Worm (Caenorhabditis elegans) whole organism, dauer: ENCODE measurements around the gene F53F1.4.
"Not testable (repeated sequence)": the region's sequence is repeated elsewhere in the genome, so short reads cannot be mapped to it uniquely, and the experiment has no call there.

Experiments
- unc-62 ChIP-seq: sonication (generic microtip); optimal IDR thresholded peaks from 2 replicates; lab custom pipeline; 2017; ENCODE audit warnings: missing biosample characterization, missing genetic modification reagents, missing genetic modification characterization

The F53F1.4 gene

DNA sequence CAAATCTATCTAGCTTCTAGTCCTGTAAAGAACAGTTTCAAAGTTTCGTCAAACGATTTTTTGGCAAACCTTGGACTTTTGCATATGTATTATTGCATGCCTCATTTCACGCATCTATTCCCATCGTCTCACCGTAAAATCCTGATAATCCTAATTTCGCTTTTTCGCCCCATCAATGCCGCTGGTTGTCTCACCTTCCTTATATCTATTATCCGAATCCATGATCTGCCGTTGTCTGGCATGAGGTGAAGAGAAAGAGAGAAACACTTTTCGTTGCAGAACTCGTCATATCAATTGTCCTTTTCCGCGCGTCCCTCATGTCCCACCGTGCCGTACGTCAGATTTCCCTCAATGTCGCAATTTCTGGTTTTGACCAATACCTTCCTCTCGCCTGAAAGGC, 3.7 kb downstream of the F53F1.4 start, which contains the start of gene cut-2:
Gene cut-2 (plus strand): TSS at position 365 of the 400 bp plus-strand sequence.
- no peak for TF ChIP-seq unc-62

DNA sequence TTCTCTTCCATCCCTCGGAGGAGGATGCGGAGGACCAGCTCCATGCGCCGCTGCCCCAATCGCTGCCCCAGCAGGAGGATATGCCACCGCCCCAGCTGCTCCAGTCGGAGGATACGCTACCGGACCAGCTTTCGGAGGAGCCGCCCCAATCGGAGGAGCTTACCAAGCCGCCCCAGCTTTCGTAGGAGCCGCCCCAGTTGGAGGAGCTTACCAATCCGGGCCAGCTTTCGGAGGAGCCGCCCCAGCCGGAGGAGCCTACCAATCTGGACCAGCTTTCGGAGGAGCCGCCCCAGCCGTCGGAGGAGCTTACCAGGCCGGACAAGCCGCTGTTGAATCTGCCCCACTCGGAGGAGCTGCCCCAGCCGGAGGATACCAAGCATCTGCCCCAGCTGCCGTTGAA, 4.6 kb downstream of the F53F1.4 start:
- no peak for TF ChIP-seq unc-62

DNA sequence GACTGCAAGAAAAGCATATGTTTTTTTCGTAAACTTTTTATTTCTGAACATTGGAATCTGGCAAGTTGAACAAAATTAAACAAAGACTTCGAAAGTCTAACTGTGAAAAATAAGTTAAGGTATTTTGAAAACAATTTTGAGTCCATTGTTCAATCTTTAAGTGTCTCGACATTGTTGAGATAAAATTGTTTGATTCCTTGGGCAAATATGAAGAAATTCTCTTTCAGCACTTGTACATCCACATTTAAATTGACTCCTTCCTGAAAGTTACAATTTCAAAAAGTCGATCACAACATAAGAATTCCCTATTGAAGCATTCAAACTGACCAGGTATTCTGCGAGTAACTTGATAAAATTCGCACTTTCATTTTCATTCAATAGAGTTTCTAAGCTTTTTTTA, 5.2 kb downstream of the F53F1.4 start:
- no peak for TF ChIP-seq unc-62

DNA sequence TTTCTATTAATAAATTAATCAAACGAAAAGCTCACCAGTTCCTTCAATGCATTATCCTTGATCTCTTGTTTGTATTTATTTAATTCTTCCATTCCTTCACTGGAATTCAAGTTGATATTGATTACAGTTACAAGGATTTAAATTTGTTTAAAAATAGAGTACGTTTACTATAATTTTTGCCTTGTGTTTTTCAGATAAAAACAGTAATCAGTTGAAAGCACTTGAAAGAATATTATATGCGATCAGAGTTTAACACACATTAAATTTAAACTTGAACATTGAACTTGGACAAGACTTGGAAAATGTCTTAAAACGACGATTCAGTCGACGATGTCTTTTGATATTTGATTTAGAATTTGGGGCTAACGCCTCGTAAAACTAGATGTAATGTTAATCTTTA, 6.6 kb downstream of the F53F1.4 start, which contains the start of gene F53F1.6:
Gene F53F1.6 (minus strand): TSS at position 101 of the 400 bp plus-strand sequence.
- TF ChIP-seq unc-62, result no peak

DNA sequence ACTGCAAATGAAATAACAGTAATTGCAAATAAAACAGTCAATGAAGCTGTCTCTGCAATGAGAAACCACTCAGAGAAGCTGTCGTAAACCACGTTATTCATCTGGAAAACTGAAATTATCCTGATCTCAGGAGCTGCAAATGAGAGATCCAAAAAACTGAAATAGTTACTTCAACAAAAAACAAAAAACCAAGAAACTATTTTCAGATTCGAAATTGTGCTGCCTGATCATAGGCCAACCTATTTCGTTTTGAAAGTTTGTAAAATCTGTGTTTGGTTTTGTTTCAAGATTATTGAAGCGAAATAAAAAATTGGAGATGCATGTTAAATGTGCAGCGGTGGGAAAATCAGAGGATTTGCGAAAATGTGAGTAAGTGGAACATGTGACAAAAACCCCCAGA, 9.8 kb downstream of the F53F1.4 start, which contains the start of gene srv-8:
Gene srv-8 (minus strand): TSS at position 101 of the 400 bp plus-strand sequence.
- no peak for TF ChIP-seq unc-62

DNA sequence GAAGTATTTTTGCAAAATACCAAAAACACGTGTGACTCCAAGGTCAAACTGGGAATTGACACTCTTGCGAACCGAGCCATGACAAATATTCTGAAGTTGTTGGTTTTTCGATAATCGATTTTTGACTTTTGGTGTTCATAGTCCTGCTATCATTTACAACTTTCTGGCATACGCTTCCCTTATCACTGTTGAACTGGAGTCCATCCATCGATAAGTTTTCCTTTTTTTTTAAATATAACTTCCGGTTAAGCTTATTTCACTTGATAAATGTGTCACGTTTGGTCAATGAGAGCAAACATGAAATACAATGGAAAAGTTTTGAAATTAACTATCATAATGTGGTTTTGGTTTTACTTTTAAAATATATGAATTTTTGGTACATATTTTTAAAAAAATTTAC, 10.8 kb downstream of the F53F1.4 start:
- no peak for TF ChIP-seq unc-62

DNA sequence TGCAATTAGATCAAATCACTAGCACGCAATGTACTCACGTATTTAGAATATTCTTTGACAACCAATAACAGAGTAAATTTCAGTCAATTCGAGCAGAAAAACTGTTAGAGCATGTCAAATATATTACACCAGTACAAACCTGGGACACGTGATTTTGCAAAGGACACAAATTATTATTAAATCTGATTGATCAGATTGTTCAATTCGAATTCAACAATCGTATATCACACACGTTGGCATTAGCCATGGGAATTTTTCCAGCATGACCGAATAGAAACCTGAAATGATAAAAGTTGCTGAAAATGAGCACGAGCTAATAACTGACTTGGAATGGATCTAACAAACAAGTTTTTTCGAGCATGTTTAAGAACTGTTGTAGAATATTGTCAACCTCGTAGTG, 12.2 kb downstream of the F53F1.4 start, which contains the start of gene srv-9:
Gene srv-9 (minus strand): TSS at position 101 of the 400 bp plus-strand sequence.
- no peak for TF ChIP-seq unc-62

DNA sequence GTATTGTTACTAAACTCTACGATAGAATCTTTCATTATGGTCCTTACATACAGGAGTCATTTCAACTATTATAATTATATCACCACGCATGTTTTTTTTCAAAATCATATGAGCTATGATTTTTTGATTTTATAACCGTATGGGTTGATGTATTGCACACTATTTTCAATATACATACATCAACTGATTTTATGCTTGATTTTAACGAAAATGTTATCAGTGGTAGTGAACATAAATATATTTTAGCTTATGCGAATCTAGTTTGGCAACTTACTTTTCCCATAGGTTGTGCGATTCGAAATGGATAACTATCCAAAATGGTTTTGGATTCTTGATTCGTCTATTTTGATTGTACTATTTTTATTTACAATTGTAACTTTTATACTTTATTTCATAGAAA, 12.7 kb downstream of the F53F1.4 start, which contains the start of gene srv-10:
Gene srv-10 (plus strand): TSS at position 301 of the 400 bp plus-strand sequence.
- no peak for TF ChIP-seq unc-62

DNA sequence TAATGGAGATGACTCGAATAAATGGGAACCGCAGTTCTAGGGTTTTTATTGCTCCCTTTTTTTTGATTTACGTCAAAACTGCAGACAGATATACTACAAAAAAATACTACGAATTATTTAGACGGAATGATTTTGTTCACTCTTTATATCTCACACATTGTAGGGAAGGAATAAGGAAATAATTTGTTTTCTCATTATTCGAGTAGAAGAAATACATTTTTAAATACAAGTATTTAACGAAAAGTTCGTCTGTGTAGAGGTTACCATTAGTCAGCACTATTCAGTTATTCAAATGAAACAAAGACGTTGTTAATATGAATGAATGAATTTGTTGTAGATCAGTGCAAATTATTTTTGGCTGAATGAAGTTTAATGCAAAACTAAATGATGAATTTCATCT, 15.9 kb downstream of the F53F1.4 start, which contains the start of gene srd-18:
Gene srd-18 (minus strand): TSS at position 101 of the 400 bp plus-strand sequence.
- no peak for TF ChIP-seq unc-62

DNA sequence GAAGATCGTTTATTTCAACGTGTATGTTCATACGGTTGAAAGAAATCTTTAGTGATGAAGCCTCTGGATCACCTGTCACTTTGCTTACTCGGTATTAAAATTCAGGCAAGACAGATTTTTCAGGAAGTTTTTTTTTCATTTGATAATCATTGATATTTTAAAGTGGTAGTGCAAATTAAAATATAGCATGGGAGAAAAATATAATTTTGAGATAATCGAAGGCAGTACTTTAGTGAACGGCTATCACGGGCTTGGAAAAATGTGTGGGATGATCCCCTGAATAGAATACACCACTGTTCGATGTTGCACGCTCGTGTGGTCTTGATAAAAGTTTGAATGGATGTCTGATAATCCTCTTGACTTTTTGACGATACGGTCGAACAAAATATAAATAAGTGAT, 16.5 kb downstream of the F53F1.4 start:
- TF ChIP-seq unc-62, result no peak

DNA sequence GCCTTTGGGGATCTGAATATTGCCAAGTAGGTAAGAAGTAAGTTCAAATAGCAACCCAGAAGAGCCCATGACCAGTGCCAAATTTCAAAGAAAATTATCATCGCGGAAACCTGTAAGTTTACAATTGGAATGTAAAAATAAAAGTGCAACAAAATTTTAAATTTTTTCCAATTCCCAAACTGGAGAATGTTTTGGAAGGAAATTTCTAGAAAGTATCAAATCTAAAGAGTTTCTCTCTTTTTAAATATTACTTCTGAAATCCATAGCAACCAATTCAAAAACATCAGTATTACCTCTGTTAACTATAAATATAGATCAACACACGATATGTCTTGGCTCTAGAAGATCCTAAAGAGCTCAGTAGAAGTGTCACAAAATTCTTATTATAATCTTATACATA, 17.8 kb downstream of the F53F1.4 start, which contains the start of gene srd-19:
Gene srd-19 (minus strand): TSS at position 101 of the 400 bp plus-strand sequence.
- TF ChIP-seq unc-62, result no peak

DNA sequence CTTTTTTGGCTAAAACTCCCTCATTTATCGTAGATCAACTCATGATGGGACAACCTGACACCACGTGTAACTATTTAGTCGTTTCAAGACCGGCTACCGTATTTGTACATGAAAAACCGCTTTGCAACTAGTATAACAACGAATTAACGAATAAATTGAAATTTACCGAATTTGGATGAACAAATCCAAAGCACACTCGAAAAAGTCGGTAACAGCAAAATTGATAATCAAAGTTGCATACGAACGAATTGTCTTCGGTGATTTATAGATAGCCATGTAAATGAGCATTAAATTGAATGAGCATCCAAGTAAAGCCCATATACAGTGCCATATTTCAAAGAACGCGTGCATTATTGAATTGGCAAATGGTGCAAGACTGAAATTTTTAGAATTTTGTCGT, 21.5 kb downstream of the F53F1.4 start, which contains the start of gene srd-17:
Gene srd-17 (minus strand): TSS at position 351 of the 400 bp plus-strand sequence.
- TF ChIP-seq unc-62, result no peak

DNA sequence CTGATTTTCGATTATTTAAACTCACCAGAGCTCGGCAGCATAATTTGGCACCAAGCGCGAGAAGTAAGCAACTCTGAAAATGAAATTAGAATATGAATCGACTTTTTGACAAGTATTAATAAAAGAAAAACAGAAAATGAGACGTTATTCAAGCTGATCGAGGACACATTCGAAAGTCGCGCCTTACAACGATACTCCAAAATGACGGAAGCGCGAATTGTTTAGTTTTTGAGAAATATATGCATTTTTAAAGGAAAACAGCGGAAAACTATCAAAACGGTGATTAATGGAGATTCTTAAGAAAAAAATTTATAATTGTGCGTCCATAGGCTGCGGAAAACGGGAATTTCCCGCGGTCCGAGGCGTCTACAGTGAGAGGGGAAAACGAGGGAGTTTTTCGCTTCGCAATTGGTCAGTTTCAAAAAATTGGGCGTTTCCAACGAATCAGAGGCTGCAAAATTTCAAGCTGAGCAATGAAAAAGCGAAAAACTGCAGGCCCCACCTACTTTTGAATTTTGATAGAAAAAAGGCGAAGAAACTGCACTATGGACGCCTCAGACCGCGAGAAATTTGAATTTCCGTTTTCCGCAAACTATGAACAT, 26.7 kb downstream of the F53F1.4 start, which contains the start of gene mes-4:
Gene mes-4 (minus strand): TSS at position 73 of the 602 bp plus-strand sequence.
- TF ChIP-seq unc-62, result no peak

DNA sequence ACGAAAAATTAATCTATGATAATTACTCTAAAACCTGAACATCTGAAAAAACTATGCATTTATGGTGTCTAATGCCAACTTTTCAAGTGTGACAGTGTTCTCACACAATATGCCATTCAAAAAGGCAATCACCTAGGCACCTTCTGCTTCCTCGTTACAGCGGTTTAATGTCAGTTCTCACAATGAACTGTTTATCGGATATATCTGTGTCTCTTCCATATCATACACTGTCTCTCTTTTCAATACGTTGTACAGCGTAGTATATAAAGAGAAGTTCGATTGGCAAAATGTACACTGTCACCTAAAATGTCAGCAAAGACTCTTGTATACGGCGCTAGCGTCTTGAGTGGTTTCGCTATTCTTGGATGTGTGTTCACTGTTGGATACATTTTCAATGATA, 30.8 kb downstream of the F53F1.4 start, which contains the start of gene col-162:
Gene col-162 (plus strand): TSS at position 301 of the 400 bp plus-strand sequence.
- no peak for TF ChIP-seq unc-62

DNA sequence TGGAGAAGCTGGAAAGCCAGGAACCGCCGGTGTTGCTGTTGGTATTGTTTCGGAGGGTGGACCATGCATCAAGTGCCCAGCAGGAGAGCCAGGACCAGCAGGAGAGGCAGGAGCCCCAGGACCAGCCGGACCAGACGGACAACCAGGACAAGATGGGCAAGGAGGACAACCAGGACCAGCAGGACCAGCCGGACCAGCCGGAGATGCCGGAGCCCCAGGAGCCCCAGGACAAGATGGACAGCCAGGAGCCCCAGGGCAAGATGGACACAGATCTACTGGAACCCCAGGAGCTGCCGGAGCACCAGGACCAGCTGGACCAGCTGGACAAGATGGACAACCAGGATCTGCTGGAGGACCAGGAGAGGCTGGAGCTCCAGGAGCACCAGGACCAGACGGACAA, 31.9 kb downstream of the F53F1.4 start:
- TF ChIP-seq unc-62, result no peak

DNA sequence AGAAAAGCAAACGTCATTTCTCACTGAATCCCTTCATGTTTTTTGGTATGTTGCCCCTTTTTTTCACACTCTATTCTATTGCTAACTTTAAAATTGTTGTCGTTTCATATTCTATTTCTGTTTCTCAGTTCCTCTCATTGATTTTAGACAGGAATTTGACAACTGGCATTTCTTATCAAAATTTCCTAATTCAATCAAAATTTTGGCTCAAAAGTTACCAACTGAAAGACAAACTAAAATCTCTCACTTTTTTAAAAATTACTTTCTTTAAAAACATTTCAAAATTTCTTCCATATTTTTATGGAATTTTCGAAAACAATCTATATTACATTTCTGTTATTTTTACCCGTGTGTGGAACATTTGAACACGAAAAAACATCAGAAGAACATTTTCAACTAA, 32.7 kb downstream of the F53F1.4 start, which contains the start of gene Y2H9A.6:
Gene Y2H9A.6 (plus strand): TSS at position 301 of the 400 bp plus-strand sequence.
- not testable (repeated sequence) for TF ChIP-seq unc-62

DNA sequence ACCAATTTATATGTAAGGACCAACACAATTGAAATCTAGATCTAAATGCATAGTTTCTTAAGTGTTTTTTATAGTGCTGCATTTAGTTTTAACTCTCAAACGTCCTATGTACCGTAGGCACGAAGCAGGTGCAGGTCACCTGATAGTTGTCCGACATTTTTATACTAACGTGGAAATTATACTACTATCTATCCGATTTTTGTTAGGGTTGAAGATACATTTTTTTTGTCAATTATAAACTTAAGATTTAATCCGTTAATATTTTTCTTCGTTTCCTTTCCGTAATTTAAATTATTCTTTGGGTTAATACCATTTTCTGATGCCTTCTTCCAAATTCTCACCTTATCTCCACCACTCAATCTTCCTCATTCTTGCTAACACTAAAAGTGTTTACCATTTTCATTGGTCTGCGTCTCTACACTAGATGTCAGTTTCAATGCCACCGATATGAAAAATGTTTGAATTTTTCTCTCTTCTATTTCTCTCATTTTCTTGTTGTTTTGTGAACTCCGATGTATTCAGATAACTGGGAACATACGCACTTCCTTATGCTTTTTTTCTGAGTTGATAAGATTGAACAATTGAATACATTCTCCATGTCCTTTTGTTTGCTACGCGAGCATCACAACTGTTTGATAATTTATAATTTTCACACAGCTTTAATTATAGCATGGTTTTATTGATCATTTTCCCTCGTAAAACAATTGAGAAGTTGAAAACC, 34.5 kb downstream of the F53F1.4 start, which contains the start of gene Y2H9A.4:
Gene Y2H9A.4 (plus strand): TSS at position 671 of the 721 bp plus-strand sequence.
- TF ChIP-seq unc-62, result no peak
